Worm (Caenorhabditis elegans) whole organism, L2 larva: ENCODE results near the gene T24E12.2.

ENCODE experiments used
- R02D3.7 ChIP-seq: fragments of 150-350 bp; optimal IDR thresholded peaks from 2 replicates; lab custom pipeline; 2014; ENCODE audit warnings: missing biosample characterization, missing genetic modification characterization
- blmp-1 ChIP-seq: sonication (generic microtip); optimal IDR thresholded peaks from 2 replicates; lab custom pipeline; 2017; ENCODE audit warnings: missing genetic modification characterization, mild to moderate bottlenecking, missing compliant biosample characterization, antibody characterized with exemption, moderate library complexity; ENCODE audit not compliant: insufficient read depth
- egl-27 ChIP-seq: sonication (generic microtip); optimal IDR thresholded peaks from 3 replicates; lab custom pipeline; 2017; ENCODE audit warnings: missing biosample characterization, missing genetic modification reagents, missing genetic modification characterization
- lin-13 ChIP-seq: fragments of 150-350 bp; optimal IDR thresholded peaks from 2 replicates; lab custom pipeline; 2014; ENCODE audit warnings: missing biosample characterization, missing genetic modification reagents, missing genetic modification characterization
- lin-39 ChIP-seq: fragments of 150-350 bp; optimal IDR thresholded peaks from 2 replicates; lab custom pipeline; 2014; ENCODE audit warnings: missing biosample characterization, missing genetic modification reagents, missing genetic modification characterization
- mab-5 ChIP-seq: fragments of 150-350 bp; optimal IDR thresholded peaks from 2 replicates; lab custom pipeline; 2014; ENCODE audit warnings: missing biosample characterization, missing genetic modification characterization
- mbf-1 ChIP-seq: sonication (generic microtip); optimal IDR thresholded peaks from 2 replicates; lab custom pipeline; 2017; ENCODE audit warnings: missing biosample characterization, missing genetic modification characterization
- mdl-1 ChIP-seq, 2 experiments: fragments of 150-350 bp in 1 of 2; sonication (generic microtip) in 1 of 2; optimal IDR thresholded peaks; 2 replicates each; lab custom pipeline; 2017; ENCODE audit warnings: missing biosample characterization in 2 of 2, missing genetic modification characterization in 2 of 2
- nhr-237 ChIP-seq: fragments of 150-350 bp; optimal IDR thresholded peaks from 2 replicates; lab custom pipeline; 2014; ENCODE audit warnings: missing biosample characterization, missing genetic modification characterization
- snpc-4 ChIP-seq: fragments of 150-350 bp; optimal IDR thresholded peaks from 2 replicates; lab custom pipeline; 2014; ENCODE audit warnings: missing biosample characterization, missing genetic modification characterization
- unc-55 ChIP-seq: fragments of 150-350 bp; sonication (generic microtip); optimal IDR thresholded peaks from 3 replicates; lab custom pipeline; 2014; ENCODE audit warnings: missing biosample characterization, missing genetic modification reagents, missing genetic modification characterization
- ztf-11 ChIP-seq: sonication (generic microtip); optimal IDR thresholded peaks from 2 replicates; lab custom pipeline; 2017; ENCODE audit warnings: missing biosample characterization, missing genetic modification characterization
- ztf-4 ChIP-seq: fragments of 150-350 bp; optimal IDR thresholded peaks from 2 replicates; lab custom pipeline; 2014; ENCODE audit warnings: missing biosample characterization, missing genetic modification characterization

ce11 chrII:3741584-3741983 is 41.2 kb upstream of the T24E12.2 start, which contains the start of gene F12E12.1:
- TF ChIP-seq unc-55, result no peak
- no peak for TF ChIP-seq snpc-4 (tag; lab: Kevin White, UChicago)
- TF ChIP-seq ztf-4 (tag; lab: Kevin White, UChicago), result no peak
- TF ChIP-seq ztf-11 (tag; lab: Kevin White, UChicago), result no peak
- no peak for TF ChIP-seq mdl-1 (tag; optimal IDR thresholded peaks at IDR 0.05; lab: Kevin White, UChicago)
- TF ChIP-seq nhr-237 (tag; lab: Kevin White, UChicago), result no peak
- TF ChIP-seq egl-27 (tag; lab: Kevin White, UChicago), result no peak
- no peak for TF ChIP-seq blmp-1
- TF ChIP-seq R02D3.7 (tag; lab: Kevin White, UChicago), result no peak
- TF ChIP-seq mab-5 (tag; lab: Kevin White, UChicago), result no peak
- TF ChIP-seq lin-13 (GFP tag; lab: Kevin White, UChicago), result no peak
- TF ChIP-seq lin-39 (tag; lab: Kevin White, UChicago), result no peak
- no peak for TF ChIP-seq mbf-1 (tag; lab: Kevin White, UChicago)
